Worm (Caenorhabditis elegans) whole organism, L3 larva: ENCODE data around the gene F54H12.2.

Experiments used
- R02D3.7 ChIP-seq: fragments of 150-350 bp; optimal IDR thresholded peaks from 2 replicates; lab custom pipeline; 2014; ENCODE audit warnings: missing biosample characterization, missing genetic modification characterization
- aly-2 ChIP-seq: fragments of 150-350 bp; optimal IDR thresholded peaks from 2 replicates; lab custom pipeline; 2014; ENCODE audit warnings: missing biosample characterization, missing genetic modification characterization
- ama-1 ChIP-seq: fragments of 150-350 bp; optimal IDR thresholded peaks from 2 replicates; lab custom pipeline; 2018
- ceh-16 ChIP-seq: sonication (generic microtip); optimal IDR thresholded peaks from 2 replicates; lab custom pipeline; 2017; ENCODE audit warnings: missing biosample characterization, missing genetic modification characterization
- ceh-28 ChIP-seq: fragments of 150-350 bp; optimal IDR thresholded peaks from 2 replicates; lab custom pipeline; 2014; ENCODE audit warnings: missing biosample characterization, missing genetic modification reagents, missing genetic modification characterization
- ceh-82 ChIP-seq: fragments of 150-350 bp; optimal IDR thresholded peaks from 2 replicates; lab custom pipeline; 2014; ENCODE audit warnings: missing biosample characterization, missing genetic modification characterization
- ceh-9 ChIP-seq: sonication (generic microtip); optimal IDR thresholded peaks from 2 replicates; lab custom pipeline; 2018; ENCODE audit warnings: missing biosample characterization, missing genetic modification characterization
- daf-12 ChIP-seq: fragments of 150-350 bp; optimal IDR thresholded peaks from 2 replicates; lab custom pipeline; 2014; ENCODE audit warnings: missing biosample characterization, missing genetic modification reagents, missing genetic modification characterization
- egl-27 ChIP-seq: sonication (generic microtip); optimal IDR thresholded peaks from 4 replicates; lab custom pipeline; 2017; ENCODE audit warnings: missing biosample characterization, missing genetic modification reagents, missing genetic modification characterization
- egl-5 ChIP-seq: fragments of 150-350 bp; optimal IDR thresholded peaks from 2 replicates; lab custom pipeline; 2017; ENCODE audit warnings: missing biosample characterization, missing genetic modification reagents, missing genetic modification characterization, inconsistent platforms
- elt-1 ChIP-seq: fragments of 150-350 bp; optimal IDR thresholded peaks from 2 replicates; lab custom pipeline; 2014; ENCODE audit warnings: missing biosample characterization, missing genetic modification characterization
- elt-2 ChIP-seq: sonication (generic microtip); optimal IDR thresholded peaks from 2 replicates; lab custom pipeline; 2016; ENCODE audit warnings: missing genetic modification reagents, mild to moderate bottlenecking, missing genetic modification characterization, missing compliant biosample characterization
- fkh-2 ChIP-seq: fragments of 150-350 bp; optimal IDR thresholded peaks from 2 replicates; lab custom pipeline; 2014; ENCODE audit warnings: missing biosample characterization, missing genetic modification reagents, missing genetic modification characterization
- fos-1 ChIP-seq: fragments of 150-350 bp; optimal IDR thresholded peaks from 2 replicates; lab custom pipeline; 2014; ENCODE audit warnings: missing biosample characterization, missing genetic modification characterization
- hmg-11 ChIP-seq: sonication (generic microtip); optimal IDR thresholded peaks from 2 replicates; lab custom pipeline; 2016; ENCODE audit warnings: missing genetic modification characterization, missing compliant biosample characterization
- jun-1 ChIP-seq: fragments of 150-350 bp; optimal IDR thresholded peaks from 2 replicates; lab custom pipeline; 2014; ENCODE audit warnings: missing biosample characterization, missing genetic modification reagents, missing genetic modification characterization
- lin-15B ChIP-seq: fragments of 150-350 bp; optimal IDR thresholded peaks from 2 replicates; lab custom pipeline; 2014; ENCODE audit warnings: missing biosample characterization, missing genetic modification characterization
- lin-39 ChIP-seq: fragments of 150-350 bp; optimal IDR thresholded peaks from 2 replicates; lab custom pipeline; 2018; ENCODE audit warnings: missing biosample characterization, missing genetic modification reagents, missing genetic modification characterization
- nfya-1 ChIP-seq: sonication (generic microtip); optimal IDR thresholded peaks from 2 replicates; lab custom pipeline; 2017; ENCODE audit warnings: missing genetic modification characterization, mild to moderate bottlenecking, missing compliant biosample characterization, antibody characterized with exemption, moderate library complexity; ENCODE audit not compliant: insufficient read depth
- nhr-11 ChIP-seq: fragments of 150-350 bp; optimal IDR thresholded peaks from 2 replicates; lab custom pipeline; 2014; ENCODE audit warnings: missing biosample characterization, missing genetic modification characterization
- nhr-12 ChIP-seq: fragments of 150-350 bp; optimal IDR thresholded peaks from 2 replicates; lab custom pipeline; 2014; ENCODE audit warnings: missing biosample characterization, missing genetic modification characterization
- nhr-23 ChIP-seq: fragments of 150-350 bp; optimal IDR thresholded peaks from 2 replicates; lab custom pipeline; 2014; ENCODE audit warnings: missing biosample characterization, missing genetic modification reagents, missing genetic modification characterization
- nhr-25 ChIP-seq: sonication (generic microtip); optimal IDR thresholded peaks from 2 replicates; lab custom pipeline; 2017; ENCODE audit warnings: missing biosample characterization, missing genetic modification characterization
- nhr-43 ChIP-seq: sonication (generic microtip); optimal IDR thresholded peaks from 2 replicates; lab custom pipeline; 2016; ENCODE audit warnings: mild to moderate bottlenecking, missing genetic modification characterization, missing compliant biosample characterization; ENCODE audit not compliant: poor library complexity, severe bottlenecking
- nhr-76 ChIP-seq: fragments of 150-350 bp; sonication (generic microtip); optimal IDR thresholded peaks from 5 replicates; lab custom pipeline; 2014; ENCODE audit warnings: missing biosample characterization, missing genetic modification characterization
- nhr-77 ChIP-seq: fragments of 150-350 bp; optimal IDR thresholded peaks from 2 replicates; lab custom pipeline; 2014; ENCODE audit warnings: missing biosample characterization, missing genetic modification characterization
- pha-4 ChIP-seq: fragments of 150-350 bp; optimal IDR thresholded peaks from 2 replicates; lab custom pipeline; 2014; ENCODE audit warnings: missing biosample characterization, missing genetic modification reagents, missing genetic modification characterization
- skn-1 ChIP-seq: fragments of 150-350 bp; optimal IDR thresholded peaks from 2 replicates; lab custom pipeline; 2014; ENCODE audit warnings: missing biosample characterization, missing genetic modification characterization
- tbx-2 ChIP-seq: sonication (generic microtip); optimal IDR thresholded peaks from 2 replicates; lab custom pipeline; 2016; ENCODE audit warnings: mild to moderate bottlenecking, missing genetic modification characterization, missing compliant biosample characterization
- unc-62 ChIP-seq: fragments of 150-350 bp; sonication (generic microtip); optimal IDR thresholded peaks from 4 replicates; lab custom pipeline; 2014; ENCODE audit warnings: missing biosample characterization, missing genetic modification reagents, missing genetic modification characterization
- ztf-11 ChIP-seq: fragments of 150-350 bp; optimal IDR thresholded peaks from 2 replicates; lab custom pipeline; 2014; ENCODE audit warnings: missing biosample characterization, missing genetic modification characterization

Gene F54H12.2

DNA sequence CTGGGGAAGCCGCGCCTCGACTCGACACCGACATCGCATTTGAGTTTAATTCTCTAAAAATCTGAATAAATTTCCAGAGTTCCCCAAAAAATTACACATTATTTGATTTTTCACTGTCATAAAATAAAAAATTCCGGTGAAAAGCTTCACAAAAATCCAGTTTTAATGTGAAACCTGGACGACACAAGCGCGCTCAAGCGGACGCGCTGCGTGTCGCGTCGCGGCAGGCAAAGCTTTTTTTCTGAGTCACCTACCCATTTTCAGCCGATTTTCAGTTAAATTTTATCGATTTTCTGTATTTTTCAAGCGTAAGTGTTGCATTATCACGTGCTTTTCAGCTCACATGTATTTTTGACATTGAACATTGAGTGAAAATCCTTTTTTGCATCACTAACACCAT is 45.4 kb downstream of the F54H12.2 start, which contains the start of gene cit-1.1:
Gene cit-1.1, minus strand, starts transcription at position 53 of the 400 bp plus-strand sequence.
- TF ChIP-seq lin-15B (tag; lab: Kevin White, UChicago) (peak; percentile 60), nhr-23 (no peak), ceh-9 (tag; lab: Kevin White, UChicago) (no peak), pha-4 (tag; lab: Kevin White, UChicago) (peak; percentile 11), egl-5 (tag; lab: Kevin White, UChicago) (peak; percentile 37), ama-1 (lab: Kevin White, UChicago) (no peak), nhr-25 (tag; lab: Kevin White, UChicago) (no peak), elt-2 (peak; percentile 19), ceh-82 (tag; lab: Kevin White, UChicago) (no peak), ceh-16 (tag; lab: Kevin White, UChicago) (no peak), egl-27 (no peak), lin-39 (tag; lab: Kevin White, UChicago) (peak; percentile 59), unc-62 (GFP tag; lab: Kevin White, UChicago) (no peak), hmg-11 (tag; lab: Kevin White, UChicago) (peak; percentile 36), nfya-1 (tag; lab: Kevin White, UChicago) (peak; percentile 46)
- TF ChIP-seq, all 47 proteins: peak for 7

DNA sequence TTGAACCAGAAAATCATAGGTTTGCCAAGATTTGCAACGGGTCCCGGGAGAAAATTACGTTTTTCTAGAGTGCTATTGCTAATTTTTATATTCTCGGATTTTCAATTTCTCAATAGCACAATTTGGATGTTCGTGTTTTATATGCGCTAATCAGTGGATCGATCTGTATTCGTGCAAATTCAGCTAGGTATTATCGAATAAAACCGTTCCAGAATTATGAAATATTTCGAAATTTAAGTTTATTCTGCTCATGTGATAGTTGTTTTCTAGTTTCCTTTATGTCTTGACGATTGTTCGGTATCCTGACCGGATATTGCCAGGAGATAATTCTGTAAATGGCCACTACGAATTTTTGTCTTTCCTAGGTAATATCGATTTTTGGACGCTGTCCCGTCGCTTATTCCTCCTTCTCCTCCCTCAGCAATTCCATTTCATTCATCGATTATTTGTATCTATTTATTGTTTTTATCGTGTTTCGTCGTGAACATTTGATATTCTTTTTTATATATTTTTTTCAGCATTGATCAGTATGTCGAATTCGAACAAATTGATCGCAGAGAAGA is 46.0 kb downstream of the F54H12.2 start, which contains the start of gene cit-1.2:
Gene cit-1.2, plus strand, starts transcription at position 513 of the 563 bp plus-strand sequence.
- no peak for TF ChIP-seq R02D3.7 (tag; lab: Kevin White, UChicago)

DNA sequence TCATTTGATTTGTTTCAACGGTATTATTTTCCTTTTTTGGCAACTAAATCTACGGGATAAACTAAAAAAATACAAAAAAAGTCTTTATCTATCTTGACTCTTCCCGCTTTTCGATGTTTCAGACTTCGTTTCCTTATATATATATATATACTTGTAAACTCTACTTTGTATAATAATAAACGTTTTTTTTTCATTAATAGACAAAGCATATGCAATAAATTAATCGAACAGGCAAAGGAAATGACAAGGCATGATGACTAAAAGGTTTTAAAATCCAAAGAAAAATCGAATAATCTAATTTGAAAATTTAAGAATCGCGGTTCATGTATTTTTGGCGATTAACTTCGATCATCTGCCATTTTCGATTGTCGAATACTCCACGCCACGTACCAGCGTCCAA is 49.2 kb downstream of the F54H12.2 start:
- TF ChIP-seq ama-1 (lab: Kevin White, UChicago) (no peak), tbx-2 (tag; lab: Kevin White, UChicago) (no peak), nhr-11 (tag; lab: Kevin White, UChicago) (no peak), nhr-43 (tag; lab: Kevin White, UChicago) (no peak), ceh-82 (tag; lab: Kevin White, UChicago) (no peak), fkh-2 (no peak), ztf-11 (no peak), aly-2 (tag; lab: Kevin White, UChicago) (no peak), fos-1 (tag; lab: Kevin White, UChicago) (no peak), jun-1 (tag; lab: Kevin White, UChicago) (no peak), nhr-25 (tag; lab: Kevin White, UChicago) (no peak), unc-62 (GFP tag; lab: Kevin White, UChicago) (no peak), nhr-12 (no peak), nhr-77 (tag; lab: Kevin White, UChicago) (no peak), nhr-76 (tag; lab: Kevin White, UChicago) (no peak), daf-12 (tag; lab: Kevin White, UChicago) (no peak), elt-1 (tag; lab: Kevin White, UChicago) (no peak), skn-1 (no peak), ceh-28 (tag; lab: Kevin White, UChicago) (no peak)
